Worm (Caenorhabditis elegans): Measurements from ENCODE around the gene ceh-31.

DNA sequence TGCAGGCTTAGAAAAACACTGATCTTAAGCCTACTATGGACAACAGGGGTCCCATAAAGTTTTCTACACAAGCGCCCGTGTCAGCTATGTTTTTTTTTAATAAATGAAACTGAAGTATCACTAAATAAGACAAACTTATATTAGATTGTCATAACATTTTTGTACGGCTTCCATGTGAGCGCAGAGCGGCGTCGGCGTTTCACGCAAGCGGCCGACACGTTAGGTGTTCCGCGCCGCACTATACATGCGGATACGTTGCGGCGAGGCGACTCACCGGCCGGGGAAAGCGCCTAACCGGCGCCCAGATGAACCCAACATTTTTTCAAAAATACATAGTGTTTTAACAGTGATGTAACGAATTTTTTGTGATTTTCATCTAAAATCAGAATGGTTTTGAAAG lies 12.6 kb downstream of the ceh-31 start:
- no peak for TF ChIP-seq pqm-1 (tag; optimal IDR thresholded peaks at IDR 0.05)
- no peak for TF ChIP-seq nhr-11 (tag; optimal IDR thresholded peaks at IDR 0.05)
- no peak for TF ChIP-seq fax-1 (tag; optimal IDR thresholded peaks at IDR 0.05)
- TF ChIP-seq pha-4 (tag; optimal IDR thresholded peaks at IDR 0.05) = no peak
- no peak for TF ChIP-seq ttx-3 (tag; optimal IDR thresholded peaks at IDR 0.05)
- TF ChIP-seq ama-1 (optimal IDR thresholded peaks at IDR 0.05) = no peak
- TF ChIP-seq F13H6.1 (tag; optimal IDR thresholded peaks at IDR 0.05) = no peak
- no peak for TF ChIP-seq nhr-232 (tag; optimal IDR thresholded peaks at IDR 0.05)
- TF ChIP-seq pag-3 (tag; optimal IDR thresholded peaks at IDR 0.05; ENCODE audit: borderline replicate concordance) = no peak
- no peak for TF ChIP-seq npax-4 (tag; optimal IDR thresholded peaks at IDR 0.05)
- no peak for TF ChIP-seq ceh-48 (tag; optimal IDR thresholded peaks at IDR 0.05)
- TF ChIP-seq nfya-1 (tag; optimal IDR thresholded peaks at IDR 0.05) = no peak
- no peak for TF ChIP-seq unc-55 (GFP tag; optimal IDR thresholded peaks at IDR 0.05)
- no peak for TF ChIP-seq dve-1 (tag; optimal IDR thresholded peaks at IDR 0.05)
